Fruit fly (Drosophila melanogaster): ENCODE results near the gene CG1271.

CG1271 gene

DNA sequence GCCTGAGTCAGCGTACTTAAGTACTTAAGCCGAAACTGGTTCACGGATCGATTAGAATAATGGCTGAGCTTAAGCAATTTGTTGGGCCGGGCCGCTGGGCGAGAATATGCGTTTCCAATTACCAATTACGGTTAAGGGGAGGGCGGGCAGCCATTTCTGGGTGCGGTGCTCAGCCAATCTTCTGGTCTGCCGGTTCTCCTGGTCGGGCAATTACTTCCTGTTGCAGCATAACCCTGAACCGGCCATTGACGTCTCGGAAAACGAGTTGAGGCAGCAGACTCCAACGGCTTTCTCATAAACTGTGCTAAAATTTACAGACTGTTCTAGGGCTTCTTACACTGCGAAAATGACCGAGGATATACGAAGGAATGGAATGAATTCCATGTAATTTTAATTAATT lies 48.8 kb downstream of the CG1271 start:
- TF ChIP-seq CG11247 (GFP tag; IDR thresholded peaks at IDR 0.05) (0 out of 2 replicates have a peak, but pooled peaks have one; percentile 6), ind (GFP tag; optimal IDR thresholded peaks at IDR 0.05) (no peak)

DNA sequence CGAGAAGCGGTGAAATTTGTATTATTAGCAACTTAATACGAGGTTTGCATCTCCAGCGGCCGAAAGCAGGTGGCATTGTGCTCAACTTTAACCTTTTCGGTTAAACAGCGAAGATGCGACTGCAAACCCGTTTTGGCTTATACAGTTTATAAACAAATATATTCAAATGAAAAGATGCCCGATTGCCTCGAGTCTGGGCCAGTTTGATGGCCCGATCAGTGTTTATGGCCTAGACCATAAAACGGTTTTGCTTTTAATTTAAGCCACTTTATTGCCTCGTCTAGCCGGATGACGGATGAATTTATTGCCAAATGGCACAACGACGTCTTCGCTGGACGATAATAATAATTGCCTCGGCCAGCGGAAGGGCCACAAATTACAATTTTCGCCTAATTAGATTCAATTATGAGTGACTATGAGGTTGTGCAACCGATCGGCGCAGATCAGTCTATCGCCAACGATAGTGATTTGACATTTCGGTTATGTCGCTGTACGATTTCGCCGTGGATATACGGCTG lies 50.3 kb downstream of the CG1271 start:
- TF ChIP-seq crol (GFP tag; IDR thresholded peaks at IDR 0.05) (no peak), abd-A (tag; optimal IDR thresholded peaks at IDR 0.05) (peak; percentile 97), sd (tag; optimal IDR thresholded peaks at IDR 0.05) (peak; percentile 18), Pdp1 (GFP tag; optimal IDR thresholded peaks at IDR 0.05) (peak in 1 of 2 experiments; percentile 57), Atf-2 (GFP tag; optimal IDR thresholded peaks at IDR 0.05) (no peak), grn (GFP tag; optimal IDR thresholded peaks at IDR 0.05) (no peak), ken (GFP tag; IDR thresholded peaks at IDR 0.05) (0 out of 3 replicates have a peak, but pooled peaks have one; percentile 17), CG15269 (tag; optimal IDR thresholded peaks at IDR 0.05) (peak; percentile 57), mirr (GFP tag; optimal IDR thresholded peaks at IDR 0.05) (no peak), salm (tag; optimal IDR thresholded peaks at IDR 0.05) (peak; percentile 7), Ptx1 (GFP tag; IDR thresholded peaks at IDR 0.05) (no peak), CG15011 (GFP tag; optimal IDR thresholded peaks at IDR 0.05) (no peak), CG2129 (GFP tag; IDR thresholded peaks at IDR 0.05; ENCODE audit: partially characterized antibody) (no peak), CG13624 (GFP tag; optimal IDR thresholded peaks at IDR 0.05) (no peak), CG12236 (GFP tag; optimal IDR thresholded peaks at IDR 0.05) (no peak), E2f1 (GFP tag; IDR thresholded peaks at IDR 0.05) (no peak), Med (GFP tag) (peak; percentile 27), vvl (GFP tag; IDR thresholded peaks at IDR 0.05) (peak; percentile 17; the same call in 1 of the 2 replicates), esg (GFP tag; conservative IDR thresholded peaks at IDR 0.05) (no peak), hth (optimal IDR thresholded peaks at IDR 0.05) (no peak), Abd-B (GFP tag; optimal IDR thresholded peaks at IDR 0.05) (peak; percentile 6), pros (GFP tag; optimal IDR thresholded peaks at IDR 0.05) (peak; percentile 70), Hand (GFP tag; optimal IDR thresholded peaks at IDR 0.05) (no peak), CG10274 (GFP tag; optimal IDR thresholded peaks at IDR 0.05) (no peak), oc (tag; optimal IDR thresholded peaks at IDR 0.05) (peak; percentile 35), Hsf (GFP tag; optimal IDR thresholded peaks at IDR 0.05) (no peak), Awh (GFP tag; IDR thresholded peaks at IDR 0.05) (peak; percentile 22; the same call in 1 of the 2 replicates), CG32767 (GFP tag; IDR thresholded peaks at IDR 0.05) (no peak), Hr78 (GFP tag; optimal IDR thresholded peaks at IDR 0.05) (peak in 1 of 2 experiments; percentile 89), hb (GFP tag; IDR thresholded peaks at IDR 0.05; ENCODE audit: partially characterized antibody) (no peak), chinmo (GFP tag; IDR thresholded peaks at IDR 0.05; ENCODE audit: partially characterized antibody) (peak; percentile 57; the same call in 1 of the 4 replicates), MESR4 (GFP tag; optimal IDR thresholded peaks at IDR 0.05) (no peak), Elba2 (GFP tag; optimal IDR thresholded peaks at IDR 0.05) (no peak)
